Fruit fly (Drosophila melanogaster): ENCODE results near the gene Oat.

DNA sequence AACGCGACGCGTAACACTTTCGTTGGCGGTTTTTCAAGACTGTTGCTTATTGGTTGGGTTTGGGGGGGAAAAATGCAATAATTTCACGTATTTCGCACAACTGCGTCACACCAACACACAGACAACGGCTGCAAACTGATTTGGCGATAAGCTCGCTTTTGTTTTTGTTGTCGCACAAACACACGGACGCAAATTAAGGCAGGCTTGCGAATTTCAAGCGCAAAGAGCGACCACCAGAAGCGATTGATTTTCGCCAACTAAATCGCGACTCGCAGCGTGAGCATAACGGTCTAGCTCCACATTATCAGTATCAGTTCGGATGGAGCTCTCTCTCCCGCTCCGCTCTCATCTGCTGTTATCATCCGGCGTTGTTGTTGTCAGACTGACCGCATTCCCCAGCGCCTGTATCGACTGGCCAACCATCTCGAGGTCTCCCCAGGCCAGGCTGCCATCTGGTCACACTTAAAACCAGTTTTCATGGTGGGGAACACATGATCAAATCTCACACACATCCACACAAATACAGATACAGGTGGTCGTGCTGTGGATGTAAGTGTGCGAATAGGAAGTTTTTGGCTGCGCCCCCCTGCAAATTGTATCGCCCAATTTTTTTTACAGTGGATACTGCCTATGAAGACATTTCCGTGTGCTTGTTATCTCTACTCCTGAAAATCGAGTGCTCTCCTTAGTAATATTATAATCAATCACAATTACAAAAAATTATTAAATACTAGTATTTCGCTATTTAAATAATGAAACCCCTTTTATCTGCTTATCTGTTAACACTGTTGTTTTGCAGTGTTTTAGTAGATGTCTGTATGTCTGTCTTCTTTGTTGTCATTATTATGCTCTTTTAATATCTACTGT lies 16.7 kb downstream of the Oat start:
- TF ChIP-seq Dll (optimal IDR thresholded peaks at IDR 0.05) (no peak), EcR (GFP tag; optimal IDR thresholded peaks at IDR 0.05) (no peak), pan (optimal IDR thresholded peaks at IDR 0.05) (no peak), CG8478 (optimal IDR thresholded peaks at IDR 0.05) (no peak), psq (optimal IDR thresholded peaks at IDR 0.05) (no peak)
